Fruit fly (Drosophila melanogaster) whole organism, pupa: ENCODE measurements around the gene dyw.

ENCODE experiments used
- CG10348 ChIP-seq: fragments of 200-800 bp; sonication (Bioruptor generic); IDR thresholded peaks from 2 replicates; pipeline ENCODE4 v1.3.6; 2022; ENCODE audit warnings: missing biosample characterization, missing genetic modification characterization
- CG13204 ChIP-seq: fragments of 200-800 bp; sonication (Bioruptor generic); optimal IDR thresholded peaks from 2 replicates; lab custom pipeline; 2018; ENCODE audit warnings: missing biosample characterization, mild to moderate bottlenecking, missing genetic modification characterization, moderate library complexity
- CG15710 ChIP-seq: fragments of 200-800 bp; sonication (Bioruptor generic); optimal IDR thresholded peaks from 2 replicates; lab custom pipeline; 2018; ENCODE audit warnings: missing biosample characterization, mild to moderate bottlenecking, missing genetic modification characterization, moderate library complexity
- CG17806 ChIP-seq: fragments of 200-800 bp; sonication (Bioruptor generic); optimal IDR thresholded peaks from 2 replicates; lab custom pipeline; 2018; ENCODE audit warnings: missing biosample characterization, mild to moderate bottlenecking, missing genetic modification characterization, moderate library complexity
- CG32121 ChIP-seq: fragments of 200-800 bp; sonication (Bioruptor generic); IDR thresholded peaks from 2 replicates; pipeline ENCODE4 v1.3.6; 2022; ENCODE audit warnings: missing biosample characterization, missing genetic modification characterization
- CG34367 ChIP-seq: fragments of 200-800 bp; sonication (Bioruptor generic); optimal IDR thresholded peaks from 2 replicates; lab custom pipeline; 2018; ENCODE audit warnings: missing biosample characterization, mild to moderate bottlenecking, missing genetic modification characterization
- CG8159 ChIP-seq: fragments of 200-800 bp; sonication (Bioruptor generic); optimal IDR thresholded peaks from 3 replicates; lab custom pipeline; 2018; ENCODE audit warnings: missing biosample characterization, mild to moderate bottlenecking, missing genetic modification characterization, moderate library complexity
- CG8301 ChIP-seq: fragments of 200-800 bp; sonication (Bioruptor generic); optimal IDR thresholded peaks from 2 replicates; lab custom pipeline; 2018; ENCODE audit warnings: missing biosample characterization, mild to moderate bottlenecking, missing genetic modification characterization
- D1 ChIP-seq: fragments of 200-800 bp; sonication (Bioruptor generic); optimal IDR thresholded peaks from 2 replicates; lab custom pipeline; 2018; ENCODE audit warnings: missing biosample characterization, mild to moderate bottlenecking, missing genetic modification characterization, moderate library complexity
- EcR ChIP-seq: fragments of 200-800 bp; sonication (Bioruptor generic); optimal IDR thresholded peaks from 3 replicates; lab custom pipeline; 2019; ENCODE audit warnings: missing biosample characterization, missing genetic modification characterization, mild to moderate bottlenecking, moderate library complexity, missing genetic modification reagents
- Pif1B ChIP-seq: fragments of 200-800 bp; sonication (Bioruptor generic); optimal IDR thresholded peaks from 3 replicates; lab custom pipeline; 2016; ENCODE audit warnings: missing biosample characterization, missing genetic modification characterization
- fd96Ca ChIP-seq: fragments of 200-800 bp; sonication (Bioruptor generic); IDR thresholded peaks from 3 replicates; pipeline ENCODE4 v1.3.6; 2022; ENCODE audit warnings: missing biosample characterization, missing genetic modification characterization

DNA sequence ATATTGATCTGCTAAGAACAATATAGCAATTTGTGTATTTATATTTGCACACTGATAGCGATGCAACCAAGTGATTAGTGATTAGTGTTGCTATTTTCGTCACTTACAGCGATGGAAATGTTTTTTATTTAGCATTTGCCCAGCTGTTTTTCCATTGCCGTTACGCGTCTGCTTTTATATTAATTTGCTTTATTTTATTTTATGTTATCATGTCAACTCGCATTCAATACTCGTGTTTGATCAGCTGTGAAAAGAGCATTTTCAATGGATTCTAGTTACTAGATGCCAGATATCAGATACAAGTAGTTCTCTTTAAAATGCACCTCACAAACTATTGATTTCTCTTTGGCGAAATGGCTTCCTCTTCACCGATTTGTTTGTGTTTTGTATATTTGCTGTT lies 30.3 kb downstream of the dyw start:
- TF ChIP-seq EcR (GFP tag; lab: Kevin White, UChicago) = no peak
- no peak for TF ChIP-seq CG8159 (tag; lab: Kevin White, UChicago)
- no peak for TF ChIP-seq Pif1B
- no peak for TF ChIP-seq CG10348
- no peak for TF ChIP-seq CG13204
- no peak for TF ChIP-seq CG34367
- no peak for TF ChIP-seq CG32121
- no peak for TF ChIP-seq CG17806 (tag; lab: Kevin White, UChicago)
- TF ChIP-seq CG15710 (tag; lab: Kevin White, UChicago) = no peak
- TF ChIP-seq D1 = no peak
- no peak for TF ChIP-seq fd96Ca (GFP tag; lab: Robert Waterston, UW)
- no peak for TF ChIP-seq CG8301 (tag; lab: Kevin White, UChicago)
